Fruit fly (Drosophila melanogaster): ENCODE results near the gene OtopLb.
A peak's percentile ranks its signal among the peaks of the same experiment; 100 is the strongest.

The OtopLb gene

DNA sequence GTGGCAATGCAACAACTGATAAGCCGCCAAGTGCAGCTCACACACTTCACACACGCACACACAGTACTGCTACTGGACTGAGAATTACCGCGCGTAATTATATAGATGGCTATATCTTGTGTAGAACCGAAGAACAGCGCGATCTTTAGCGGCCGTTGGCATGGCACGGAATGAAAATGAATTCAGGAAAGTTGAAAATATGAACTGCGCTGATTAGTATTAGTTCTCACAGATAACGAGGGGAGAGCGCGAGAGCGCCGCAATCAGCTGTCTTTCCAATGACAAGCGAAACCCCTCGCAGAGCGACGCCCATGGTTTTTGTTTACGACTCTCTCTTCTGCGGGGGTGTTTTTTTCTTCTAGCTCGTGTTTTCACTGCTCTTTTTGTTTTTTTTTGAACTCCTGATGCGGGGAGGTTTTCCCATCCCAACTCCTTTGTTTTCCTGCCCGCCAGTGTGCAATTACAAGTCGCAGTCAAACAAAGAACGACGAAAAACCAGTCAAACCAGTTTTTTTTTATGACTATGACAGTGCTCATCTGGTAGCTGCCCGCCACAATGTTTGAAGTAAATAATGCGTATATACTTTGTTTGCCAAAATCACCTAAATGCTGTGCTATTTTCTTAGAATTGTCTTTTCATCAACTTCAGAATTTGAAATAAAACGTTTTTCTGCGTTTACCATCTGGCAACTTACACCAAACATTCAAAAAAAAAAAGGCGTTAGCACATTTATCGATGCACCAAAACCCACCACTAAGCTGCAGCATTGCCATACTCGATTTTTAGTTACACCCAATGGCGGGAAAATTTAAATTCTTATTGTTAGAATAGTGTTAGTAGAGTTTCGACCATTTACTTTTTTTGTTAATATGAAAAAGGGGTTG is 22.9 kb upstream of the OtopLb start, which contains the start of gene CG9663 (continued):
- TF ChIP-seq Hr39 (GFP tag; optimal IDR thresholded peaks at IDR 0.05) (peak; percentile 59), Eip93F (GFP tag; optimal IDR thresholded peaks at IDR 0.05) (peak; percentile 55), acj6 (GFP tag; optimal IDR thresholded peaks at IDR 0.05) (peak; percentile 49), OdsH (GFP tag; optimal IDR thresholded peaks at IDR 0.05) (peak; percentile 57), svp (GFP tag) (peak; percentile 93), Met (GFP tag; optimal IDR thresholded peaks at IDR 0.05) (peak; percentile 66), Hr4 (GFP tag; optimal IDR thresholded peaks at IDR 0.05) (peak; percentile 29), cyc (GFP tag; optimal IDR thresholded peaks at IDR 0.05) (peak; percentile 65), CG4318 (GFP tag; optimal IDR thresholded peaks at IDR 0.05) (peak; percentile 22), ss (GFP tag; optimal IDR thresholded peaks at IDR 0.05) (peak; percentile 88 to 92), CG8119 (GFP tag; IDR thresholded peaks at IDR 0.05) (peak; percentile 85), fd85E (GFP tag; optimal IDR thresholded peaks at IDR 0.05) (peak; percentile 29), Ets96B (tag; optimal IDR thresholded peaks at IDR 0.05) (peak; percentile 70), achi (GFP tag; optimal IDR thresholded peaks at IDR 0.05) (peak; percentile 73), Ets21C (GFP tag; optimal IDR thresholded peaks at IDR 0.05) (peak; percentile 54), CG9139 (GFP tag; optimal IDR thresholded peaks at IDR 0.05) (peak; percentile 88), dsx (GFP tag; optimal IDR thresholded peaks at IDR 0.05; ENCODE audit: poor library complexity, severe bottlenecking) (peak; percentile 71), Eip78C (GFP tag) (peak; percentile 91), CG6792 (GFP tag; optimal IDR thresholded peaks at IDR 0.05) (peak; percentile 80), Smox (GFP tag; optimal IDR thresholded peaks at IDR 0.05) (peak; percentile 62)

DNA sequence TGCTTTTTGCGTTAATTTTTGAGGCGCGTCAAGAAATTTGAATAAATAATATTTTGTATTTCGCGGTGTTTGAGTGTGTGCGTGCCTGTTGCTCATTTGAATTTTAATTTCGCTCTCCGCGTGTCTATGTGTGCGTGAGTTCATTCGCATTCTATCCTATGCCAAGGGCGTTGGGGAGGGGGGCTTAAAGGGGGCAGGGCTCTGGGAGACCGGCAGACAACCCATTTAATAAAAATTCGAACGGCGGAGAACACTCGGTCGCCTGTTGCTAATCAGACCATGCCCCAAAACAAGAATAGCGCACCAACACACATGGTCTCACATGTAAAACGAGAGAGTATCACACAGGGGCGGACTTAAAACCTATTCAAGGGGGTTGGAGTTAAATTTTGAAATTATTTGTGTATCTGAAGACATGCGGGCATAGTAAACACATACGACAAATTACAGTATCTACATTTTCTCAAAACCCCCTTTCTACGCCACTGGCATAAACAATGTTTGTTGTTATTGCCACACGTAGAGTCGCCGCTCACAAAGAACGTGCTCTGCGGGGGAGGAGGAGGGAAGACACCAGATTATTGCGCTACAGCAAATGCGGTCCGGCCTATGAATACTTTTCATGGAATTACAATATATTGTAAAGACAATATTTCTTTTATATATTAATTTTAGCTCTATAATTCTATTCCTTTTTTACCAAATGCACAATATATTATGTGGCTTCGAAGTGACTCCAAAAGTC is 21.6 kb upstream of the OtopLb start:
- TF ChIP-seq esn (GFP tag; optimal IDR thresholded peaks at IDR 0.05) (peak; percentile 100), ss (GFP tag; optimal IDR thresholded peaks at IDR 0.05) (peak; percentile 100), CG11294 (GFP tag; IDR thresholded peaks at IDR 0.05) (peak; percentile 99), Eip75B (GFP tag; optimal IDR thresholded peaks at IDR 0.05) (peak; percentile 100), eg (GFP tag; IDR thresholded peaks at IDR 0.05) (peak; percentile 100), Ets21C (GFP tag; optimal IDR thresholded peaks at IDR 0.05) (peak; percentile 99), Hr38 (GFP tag; optimal IDR thresholded peaks at IDR 0.05) (peak; percentile 87), cyc (GFP tag; optimal IDR thresholded peaks at IDR 0.05) (peak; percentile 100), spab (GFP tag; optimal IDR thresholded peaks at IDR 0.05) (peak; percentile 100), CG11902 (GFP tag; optimal IDR thresholded peaks at IDR 0.05) (peak; percentile 99), topi (GFP tag; optimal IDR thresholded peaks at IDR 0.05) (peak; percentile 100), Eip78C (GFP tag) (peak; percentile 100), dsx (GFP tag; optimal IDR thresholded peaks at IDR 0.05; ENCODE audit: poor library complexity, severe bottlenecking) (peak; percentile 99), net (GFP tag; optimal IDR thresholded peaks at IDR 0.05) (peak; percentile 100), dac (GFP tag; optimal IDR thresholded peaks at IDR 0.05) (peak; percentile 99), CG9139 (GFP tag; optimal IDR thresholded peaks at IDR 0.05) (peak; percentile 99), CG16779 (tag; optimal IDR thresholded peaks at IDR 0.05) (peak; percentile 99), Ets96B (tag; optimal IDR thresholded peaks at IDR 0.05) (peak; percentile 100), CG1621 (tag; optimal IDR thresholded peaks at IDR 0.05) (peak; percentile 100), CG34406 (GFP tag; optimal IDR thresholded peaks at IDR 0.05) (peak; percentile 99), Met (GFP tag; optimal IDR thresholded peaks at IDR 0.05) (peak; percentile 100), fd85E (GFP tag; optimal IDR thresholded peaks at IDR 0.05) (peak; percentile 98), CG31627 (GFP tag; optimal IDR thresholded peaks at IDR 0.05) (peak; percentile 100), CG7368 (GFP tag; optimal IDR thresholded peaks at IDR 0.05) (peak; percentile 100), CG15336 (GFP tag; IDR thresholded peaks at IDR 0.05) (peak; percentile 99), CG8632 (GFP tag; optimal IDR thresholded peaks at IDR 0.05) (peak; percentile 99), CG3919 (GFP tag; optimal IDR thresholded peaks at IDR 0.05) (peak; percentile 100), CG6808 (GFP tag; optimal IDR thresholded peaks at IDR 0.05) (peak; percentile 99), CG6792 (GFP tag; optimal IDR thresholded peaks at IDR 0.05) (peak; percentile 100), Hr4 (GFP tag; optimal IDR thresholded peaks at IDR 0.05) (peak; percentile 100), CG6276 (GFP tag; optimal IDR thresholded peaks at IDR 0.05) (peak; percentile 99), Hr39 (GFP tag; optimal IDR thresholded peaks at IDR 0.05) (peak; percentile 100), CG6854 (GFP tag; optimal IDR thresholded peaks at IDR 0.05) (peak; percentile 99), CG6163 (GFP tag; IDR thresholded peaks at IDR 0.05) (peak; percentile 100), Sox15 (GFP tag; optimal IDR thresholded peaks at IDR 0.05) (peak; percentile 99), CG8319 (GFP tag; optimal IDR thresholded peaks at IDR 0.05) (peak; percentile 99), svp (GFP tag) (peak; percentile 100), acj6 (GFP tag; optimal IDR thresholded peaks at IDR 0.05) (peak; percentile 100), CG4318 (GFP tag; optimal IDR thresholded peaks at IDR 0.05) (peak; percentile 99)
